Worm (Caenorhabditis elegans) whole organism, L2 larva: Measurements from ENCODE around the gene F20D6.11.

ENCODE experiments used
- fos-1 ChIP-seq: fragments of 150-350 bp; optimal IDR thresholded peaks from 2 replicates; lab custom pipeline; 2014; ENCODE audit warnings: missing biosample characterization, missing genetic modification characterization
- nhr-12 ChIP-seq: fragments of 150-350 bp; optimal IDR thresholded peaks from 2 replicates; lab custom pipeline; 2014; ENCODE audit warnings: missing biosample characterization, missing genetic modification characterization
- sem-4 ChIP-seq: fragments of 150-350 bp; optimal IDR thresholded peaks from 2 replicates; lab custom pipeline; 2014; ENCODE audit warnings: missing biosample characterization, missing genetic modification reagents, missing genetic modification characterization
- sma-9 ChIP-seq, 2 experiments: fragments of 150-350 bp in 1 of 2; sonication (generic microtip) in 1 of 2; optimal IDR thresholded peaks; 2 replicates each; lab custom pipeline; 2014 to 2016; ENCODE audit warnings: missing genetic modification characterization in 2 of 2, mild to moderate bottlenecking in 1 of 2, missing biosample characterization in 1 of 2, missing compliant biosample characterization in 1 of 2, missing genetic modification reagents in 1 of 2, moderate library complexity in 1 of 2
- unc-62 ChIP-seq: fragments of 150-350 bp; optimal IDR thresholded peaks from 2 replicates; lab custom pipeline; 2014; ENCODE audit warnings: missing biosample characterization, missing genetic modification reagents, missing genetic modification characterization
- ztf-11 ChIP-seq: sonication (generic microtip); optimal IDR thresholded peaks from 2 replicates; lab custom pipeline; 2017; ENCODE audit warnings: missing biosample characterization, missing genetic modification characterization

DNA sequence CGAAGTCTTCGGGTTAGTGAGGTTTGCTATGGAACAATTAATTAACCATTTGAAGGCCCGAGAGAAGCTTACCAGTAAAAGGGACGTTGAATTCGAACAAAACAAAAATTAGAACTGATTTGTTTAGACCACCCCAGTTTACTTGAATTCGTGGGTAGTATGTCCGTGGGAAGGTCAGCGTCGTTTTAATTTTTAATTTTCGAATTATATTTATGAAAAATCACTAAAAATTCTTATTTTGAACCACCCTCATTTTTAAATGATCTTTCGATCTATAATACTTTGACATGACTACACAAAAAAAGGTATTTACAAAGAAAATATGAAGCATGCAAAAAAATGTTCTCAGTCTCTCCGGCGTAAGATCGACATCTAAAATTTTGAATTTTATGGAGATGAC is 46.6 kb upstream of the F20D6.11 start, which contains the start of gene C16D9.5:
- no peak for TF ChIP-seq ztf-11
- TF ChIP-seq fos-1: no peak
- TF ChIP-seq sem-4 (tag; lab: Kevin White, UChicago): no peak
- TF ChIP-seq sma-9 (GFP tag; optimal IDR thresholded peaks at IDR 0.05; lab: Kevin White, UChicago): no peak
- no peak for TF ChIP-seq sma-9 (tag; optimal IDR thresholded peaks at IDR 0.05; lab: Kevin White, UChicago)
- TF ChIP-seq unc-62 (GFP tag; lab: Kevin White, UChicago): no peak
- TF ChIP-seq nhr-12: no peak
